Fruit fly (Drosophila melanogaster) whole organism, embryonic: ENCODE data around the gene Gcna.
A peak's percentile ranks its signal among the peaks of the same experiment; 100 is the strongest.

Source experiments
- ATbp ChIP-seq: fragments of 200-800 bp; sonication (Bioruptor generic); optimal IDR thresholded peaks from 2 replicates; lab custom pipeline; 2017; ENCODE audit warnings: missing biosample characterization, mild to moderate bottlenecking, missing genetic modification characterization, missing genetic modification reagents
- Asciz ChIP-seq: fragments of 200-800 bp; sonication (Bioruptor generic); optimal IDR thresholded peaks from 2 replicates; lab custom pipeline; 2017; ENCODE audit warnings: missing biosample characterization, mild to moderate bottlenecking, missing genetic modification characterization, missing genetic modification reagents
- B-H2 ChIP-seq: fragments of 200-800 bp; sonication (Bioruptor generic); optimal IDR thresholded peaks from 2 replicates; lab custom pipeline; 2018; ENCODE audit warnings: missing biosample characterization, mild to moderate bottlenecking, missing genetic modification characterization
- CG10209 ChIP-seq: fragments of 200-800 bp; sonication (Bioruptor generic); optimal IDR thresholded peaks from 3 replicates; lab custom pipeline; 2017; ENCODE audit warnings: missing biosample characterization, mild to moderate bottlenecking, missing genetic modification characterization, missing genetic modification reagents
- CG12219 ChIP-seq: fragments of 200-800 bp; sonication (Bioruptor generic); optimal IDR thresholded peaks from 3 replicates; lab custom pipeline; 2018; ENCODE audit warnings: missing biosample characterization, mild to moderate bottlenecking, missing genetic modification characterization
- CG1233 ChIP-seq: fragments of 200-800 bp; sonication (Bioruptor generic); optimal IDR thresholded peaks from 4 replicates; lab custom pipeline; 2018; ENCODE audit warnings: missing biosample characterization, mild to moderate bottlenecking, missing genetic modification characterization
- CG13424 ChIP-seq: fragments of 200-800 bp; sonication (Bioruptor generic); optimal IDR thresholded peaks from 2 replicates; lab custom pipeline; 2019; ENCODE audit warnings: missing biosample characterization, mild to moderate bottlenecking, missing genetic modification characterization, moderate library complexity
- CG15011 ChIP-seq: fragments of 200-800 bp; sonication (Bioruptor generic); optimal IDR thresholded peaks from 3 replicates; lab custom pipeline; 2018; ENCODE audit warnings: missing biosample characterization, mild to moderate bottlenecking, missing genetic modification characterization
- CG1602 ChIP-seq: fragments of 200-800 bp; sonication (Bioruptor generic); optimal IDR thresholded peaks from 3 replicates; lab custom pipeline; 2016; ENCODE audit warnings: missing biosample characterization, missing genetic modification characterization
- CG1647 ChIP-seq: fragments of 200-800 bp; sonication (Bioruptor generic); optimal IDR thresholded peaks from 3 replicates; lab custom pipeline; 2016; ENCODE audit warnings: missing biosample characterization, missing genetic modification characterization
- CG17829 ChIP-seq: fragments of 200-800 bp; optimal IDR thresholded peaks from 2 replicates; lab custom pipeline; 2019; ENCODE audit warnings: missing biosample characterization, mild to moderate bottlenecking, missing genetic modification characterization, moderate library complexity
- CG2129 ChIP-seq: fragments of 200-800 bp; sonication (Bioruptor generic); IDR thresholded peaks from 2 replicates; pipeline ENCODE4 v1.3.6; 2022; ENCODE audit warnings: missing biosample characterization, missing genetic modification characterization; ENCODE audit not compliant: partially characterized antibody
- CG31224 ChIP-seq: fragments of 200-800 bp; sonication (Bioruptor generic); IDR thresholded peaks from 2 replicates; pipeline ENCODE4 v1.3.6; 2022; ENCODE audit warnings: missing biosample characterization, missing genetic modification characterization
- CG3163 ChIP-seq: fragments of 200-800 bp; sonication (Bioruptor generic); optimal IDR thresholded peaks from 3 replicates; lab custom pipeline; 2016; ENCODE audit warnings: missing biosample characterization, missing genetic modification characterization
- CG34224 ChIP-seq: fragments of 200-800 bp; sonication (Bioruptor generic); IDR thresholded peaks from 3 replicates; pipeline ENCODE4 v1.3.6; 2022; ENCODE audit warnings: missing biosample characterization, missing genetic modification characterization; ENCODE audit not compliant: partially characterized antibody
- CG3995 ChIP-seq: fragments of 200-800 bp; sonication (Bioruptor generic); optimal IDR thresholded peaks from 3 replicates; lab custom pipeline; 2016; ENCODE audit warnings: missing biosample characterization, missing genetic modification characterization
- CG43689 ChIP-seq: fragments of 200-800 bp; sonication (Bioruptor generic); IDR thresholded peaks from 2 replicates; pipeline ENCODE4 v1.3.6; 2022; ENCODE audit warnings: missing biosample characterization, missing genetic modification characterization
- CG6175 ChIP-seq: fragments of 200-800 bp; sonication (Bioruptor generic); IDR thresholded peaks from 3 replicates; pipeline ENCODE4 v1.3.6; 2022; ENCODE audit warnings: missing biosample characterization, missing genetic modification characterization
- CG6654 ChIP-seq: fragments of 200-800 bp; sonication (Bioruptor generic); optimal IDR thresholded peaks from 2 replicates; lab custom pipeline; 2017; ENCODE audit warnings: missing biosample characterization, mild to moderate bottlenecking, missing genetic modification characterization
- CG6791 ChIP-seq: fragments of 200-800 bp; sonication (Bioruptor generic); IDR thresholded peaks from 3 replicates; pipeline ENCODE4 v1.3.6; 2022; ENCODE audit warnings: missing biosample characterization, missing genetic modification characterization; ENCODE audit not compliant: partially characterized antibody
- CG7357 ChIP-seq: fragments of 200-800 bp; sonication (Bioruptor generic); IDR thresholded peaks from 3 replicates; pipeline ENCODE4 v1.3.6; 2022; ENCODE audit warnings: missing biosample characterization, missing genetic modification characterization
- CG7786 ChIP-seq: fragments of 200-800 bp; sonication (Bioruptor generic); optimal IDR thresholded peaks from 2 replicates; lab custom pipeline; 2016; ENCODE audit warnings: missing biosample characterization, missing genetic modification characterization
- CG8944 ChIP-seq: fragments of 200-800 bp; sonication (Bioruptor generic); optimal IDR thresholded peaks from 3 replicates; lab custom pipeline; 2016; ENCODE audit warnings: missing biosample characterization, missing genetic modification characterization
- ERR ChIP-seq: fragments of 200-800 bp; sonication (Bioruptor generic); optimal IDR thresholded peaks from 2 replicates; lab custom pipeline; 2016; ENCODE audit warnings: missing biosample characterization, missing genetic modification characterization
- Fer1 ChIP-seq: fragments of 200-800 bp; sonication (Bioruptor generic); optimal IDR thresholded peaks from 2 replicates; lab custom pipeline; 2017; ENCODE audit warnings: missing biosample characterization, mild to moderate bottlenecking, missing genetic modification characterization
- Hmx ChIP-seq: fragments of 200-800 bp; sonication (Bioruptor generic); optimal IDR thresholded peaks from 2 replicates; lab custom pipeline; 2016; ENCODE audit warnings: missing biosample characterization, missing genetic modification characterization
- Nf-YB ChIP-seq: fragments of 200-800 bp; sonication (Bioruptor generic); optimal IDR thresholded peaks from 3 replicates; lab custom pipeline; 2019; ENCODE audit warnings: missing biosample characterization, mild to moderate bottlenecking, missing genetic modification characterization, moderate library complexity
- Ptx1 ChIP-seq: fragments of 200-800 bp; sonication (Bioruptor generic); IDR thresholded peaks from 2 replicates; pipeline ENCODE4 v1.3.6; 2022; ENCODE audit warnings: missing biosample characterization, missing genetic modification characterization
- Sox102F ChIP-seq: fragments of 200-800 bp; sonication (Bioruptor generic); optimal IDR thresholded peaks from 2 replicates; lab custom pipeline; 2018; ENCODE audit warnings: missing biosample characterization, mild to moderate bottlenecking, missing genetic modification characterization, moderate library complexity
- Xbp1 ChIP-seq: fragments of 200-800 bp; sonication (Bioruptor generic); optimal IDR thresholded peaks from 3 replicates; lab custom pipeline; 2016; ENCODE audit warnings: missing biosample characterization, mild to moderate bottlenecking, missing genetic modification characterization
- Xrp1 ChIP-seq: fragments of 200-800 bp; sonication (Bioruptor generic); IDR thresholded peaks from 2 replicates; pipeline ENCODE4 v1.3.6; 2022; ENCODE audit warnings: missing biosample characterization, missing genetic modification characterization
- az2 ChIP-seq: fragments of 200-800 bp; sonication (Bioruptor generic); optimal IDR thresholded peaks from 3 replicates; lab custom pipeline; 2016; ENCODE audit warnings: missing biosample characterization, missing genetic modification characterization
- bcd ChIP-seq: fragments of 200-800 bp; sonication (Bioruptor generic); optimal IDR thresholded peaks from 2 replicates; lab custom pipeline; 2017; ENCODE audit warnings: missing biosample characterization, mild to moderate bottlenecking, missing genetic modification characterization
- ci ChIP-seq: fragments of 200-800 bp; sonication (Bioruptor generic); IDR thresholded peaks from 3 replicates; pipeline ENCODE4 v1.3.6; 2022; ENCODE audit warnings: missing biosample characterization, missing genetic modification characterization
- dmrt99B ChIP-seq: fragments of 200-800 bp; sonication (Bioruptor generic); optimal IDR thresholded peaks from 2 replicates; lab custom pipeline; 2018; ENCODE audit warnings: missing biosample characterization, mild to moderate bottlenecking, missing genetic modification characterization, moderate library complexity
- dysf ChIP-seq: fragments of 200-800 bp; sonication (Bioruptor generic); IDR thresholded peaks from 3 replicates; pipeline ENCODE4 v1.3.6; 2022; ENCODE audit warnings: missing biosample characterization, missing genetic modification characterization
- gem ChIP-seq: fragments of 200-800 bp; sonication (Bioruptor generic); optimal IDR thresholded peaks from 2 replicates; lab custom pipeline; 2019; ENCODE audit warnings: missing biosample characterization, mild to moderate bottlenecking, missing genetic modification characterization, moderate library complexity
- hbn ChIP-seq: fragments of 200-800 bp; sonication (Bioruptor generic); IDR thresholded peaks from 2 replicates; pipeline ENCODE4 v1.3.6; 2022; ENCODE audit warnings: missing biosample characterization, missing genetic modification characterization; ENCODE audit not compliant: partially characterized antibody
- her ChIP-seq: fragments of 200-800 bp; sonication (Bioruptor generic); optimal IDR thresholded peaks from 2 replicates; lab custom pipeline; 2016; ENCODE audit warnings: missing biosample characterization, missing genetic modification characterization
- mirr ChIP-seq: fragments of 200-800 bp; sonication (Bioruptor generic); optimal IDR thresholded peaks from 3 replicates; lab custom pipeline; 2018; ENCODE audit warnings: missing biosample characterization, mild to moderate bottlenecking, missing genetic modification characterization
- pan ChIP-seq, 4 experiments: fragments of >200 bp in 3 of 4; fragments of 200-800 bp in 1 of 4; sonication (Bioruptor generic) in 1 of 4; optimal IDR thresholded peaks in 3 of 4; IDR thresholded peaks in 1 of 4; 2 replicates each; pipeline versions ENCODE4 v1.3.6 to Lab custom; 2017 to 2022; ENCODE audit warnings: missing biosample characterization in 2 of 4, missing genetic modification characterization in 2 of 4, mixed read lengths in 1 of 4
- pho ChIP-seq: fragments of 200-800 bp; sonication (Bioruptor generic); optimal IDR thresholded peaks from 2 replicates; lab custom pipeline; 2016; ENCODE audit warnings: missing biosample characterization, missing genetic modification characterization
- prd ChIP-seq, 3 experiments: fragments of >200 bp in 2 of 3; fragments of 200-800 bp in 1 of 3; sonication (Bioruptor generic) in 1 of 3; optimal IDR thresholded peaks in 2 of 3; IDR thresholded peaks in 1 of 3; 2 replicates in 2 of 3; 3 replicates in 1 of 3; pipeline versions ENCODE4 v1.3.6 to Lab custom; 2017 to 2022; ENCODE audit warnings: missing biosample characterization in 1 of 3, missing genetic modification characterization in 1 of 3
- pzg ChIP-seq: fragments of 200-800 bp; sonication (Bioruptor generic); optimal IDR thresholded peaks from 3 replicates; lab custom pipeline; 2018; ENCODE audit warnings: missing biosample characterization, mild to moderate bottlenecking, missing genetic modification characterization, moderate library complexity
- repo ChIP-seq: fragments of 200-800 bp; sonication (Bioruptor generic); optimal IDR thresholded peaks from 2 replicates; lab custom pipeline; 2016; ENCODE audit warnings: missing biosample characterization, missing genetic modification characterization
- row ChIP-seq: fragments of 200-800 bp; sonication (Bioruptor generic); IDR thresholded peaks from 3 replicates; pipeline ENCODE4 v1.3.6; 2022; ENCODE audit warnings: missing biosample characterization, missing genetic modification characterization
- run ChIP-seq: fragments of 200-800 bp; sonication (Bioruptor generic); optimal IDR thresholded peaks from 3 replicates; lab custom pipeline; 2018; ENCODE audit warnings: missing biosample characterization, mild to moderate bottlenecking, missing genetic modification characterization
- schlank ChIP-seq: fragments of 200-800 bp; sonication (Bioruptor generic); optimal IDR thresholded peaks from 2 replicates; lab custom pipeline; 2018; ENCODE audit warnings: missing biosample characterization, mild to moderate bottlenecking, missing genetic modification characterization
- trem ChIP-seq: fragments of 200-800 bp; optimal IDR thresholded peaks from 3 replicates; lab custom pipeline; 2019; ENCODE audit warnings: missing biosample characterization, mild to moderate bottlenecking, missing genetic modification characterization, moderate library complexity

Gene Gcna

dm6 chrX:1879606-1880110 is 14.0 kb upstream of the Gcna start, which contains the start of gene CG14818 (continued):
- TF ChIP-seq Sox102F (no peak), run (no peak), Fer1 (GFP tag; lab: Kevin White, UChicago) (peak; percentile 31), hbn (GFP tag; lab: Robert Waterston, UW) (peak; percentile 90), dysf (GFP tag; lab: Robert Waterston, UW) (peak; percentile 73; the same call in 1 of the 3 replicates), row (GFP tag; lab: Robert Waterston, UW) (peak; percentile 93), pan (optimal IDR thresholded peaks at IDR 0.05; lab: Kevin White, UChicago) (no peak), pan (GFP tag; optimal IDR thresholded peaks at IDR 0.05 in 1 of 2, IDR thresholded peaks at IDR 0.05 in 1 of 2) (peak in 1 of 2 experiments; percentile 73), pho (peak; percentile 41), CG1647 (peak; percentile 52), mirr (GFP tag; lab: Kevin White, UChicago) (peak; percentile 21), CG8944 (GFP tag; lab: Kevin White, UChicago) (peak; percentile 70), CG2129 (GFP tag; lab: Robert Waterston, UW) (peak; percentile 87), az2 (GFP tag; lab: Kevin White, UChicago) (peak; percentile 42), CG6175 (GFP tag; lab: Robert Waterston, UW) (no peak), ci (GFP tag; lab: Robert Waterston, UW) (peak; percentile 81), CG15011 (GFP tag; lab: Kevin White, UChicago) (no peak), repo (GFP tag; lab: Kevin White, UChicago) (peak; percentile 52), ATbp (GFP tag; lab: Kevin White, UChicago) (no peak), Hmx (GFP tag; lab: Kevin White, UChicago) (no peak), CG17829 (tag; lab: Kevin White, UChicago) (peak; percentile 31), schlank (tag; lab: Kevin White, UChicago) (peak; percentile 42), CG7786 (GFP tag; lab: Kevin White, UChicago) (peak; percentile 74), ERR (GFP tag; lab: Kevin White, UChicago) (peak; percentile 28), gem (tag; lab: Kevin White, UChicago) (peak; percentile 68), Asciz (no peak), Ptx1 (GFP tag; lab: Robert Waterston, UW) (peak; percentile 78), CG10209 (GFP tag; lab: Kevin White, UChicago) (peak; percentile 56), prd (optimal IDR thresholded peaks at IDR 0.05; lab: Kevin White, UChicago) (no peak), prd (GFP tag; IDR thresholded peaks at IDR 0.05; lab: Robert Waterston, UW) (peak; percentile 73; the same call in 2 of the 3 replicates), CG7357 (peak; percentile 64; the same call in 2 of the 3 replicates), CG3163 (GFP tag; lab: Kevin White, UChicago) (peak; percentile 31), CG6654 (GFP tag; lab: Kevin White, UChicago) (peak; percentile 17), bcd (GFP tag; lab: Kevin White, UChicago) (peak; percentile 48), CG1602 (GFP tag; lab: Kevin White, UChicago) (peak; percentile 59), CG31224 (no peak), Xrp1 (GFP tag; lab: Robert Waterston, UW) (peak; percentile 68), her (GFP tag; lab: Kevin White, UChicago) (peak; percentile 36), B-H2 (GFP tag; lab: Kevin White, UChicago) (peak; percentile 60), CG12219 (peak; percentile 38), CG6791 (GFP tag; lab: Robert Waterston, UW) (peak; percentile 81), trem (tag; lab: Kevin White, UChicago) (no peak), CG43689 (0 out of 2 replicates have a peak, but pooled peaks have one; percentile 22), CG34224 (GFP tag; lab: Robert Waterston, UW) (peak; percentile 89), CG1233 (GFP tag; lab: Kevin White, UChicago) (peak; percentile 38), dmrt99B (tag; lab: Kevin White, UChicago) (no peak), Nf-YB (GFP tag; lab: Kevin White, UChicago) (peak; percentile 79), pzg (GFP tag; lab: Kevin White, UChicago) (peak; percentile 32), CG3995 (GFP tag; lab: Kevin White, UChicago) (peak; percentile 63), CG13424 (tag; lab: Kevin White, UChicago) (peak; percentile 69), Xbp1 (GFP tag; lab: Kevin White, UChicago) (peak; percentile 61)
